Worm (Caenorhabditis elegans): Measurements from ENCODE around the gene T28C6.8.
"Not testable (repeated sequence)": the region's sequence is repeated elsewhere in the genome, so short reads cannot be mapped to it uniquely, and the experiment has no call there.

Gene T28C6.8

DNA sequence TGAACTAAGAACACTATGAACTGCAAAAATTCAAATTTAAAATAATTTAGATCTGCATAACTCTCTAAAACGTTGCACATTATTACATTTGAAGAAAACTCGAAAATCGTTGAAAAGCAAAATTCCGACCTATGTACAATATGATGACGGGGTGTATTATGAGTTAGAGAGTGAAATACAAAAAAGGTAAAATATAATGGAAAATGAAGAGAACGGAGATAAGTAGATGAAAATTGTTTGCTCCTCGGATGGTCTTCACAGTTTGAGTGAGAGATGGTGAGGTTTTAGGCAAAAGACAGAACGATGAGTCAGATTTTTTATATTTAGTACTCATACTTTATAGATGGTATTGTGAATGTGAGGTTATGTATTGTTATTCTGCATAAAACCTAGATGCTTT is 23.2 kb downstream of the T28C6.8 start:
- TF ChIP-seq tbx-11 (GFP tag; IDR thresholded peaks at IDR 0.05) (no peak), ets-7 (tag; optimal IDR thresholded peaks at IDR 0.05) (no peak), aly-1 (tag; optimal IDR thresholded peaks at IDR 0.05) (no peak), hmg-4 (GFP tag; optimal IDR thresholded peaks at IDR 0.05) (no peak), ceh-13 (GFP tag; optimal IDR thresholded peaks at IDR 0.05) (no peak), pes-1 (GFP tag; IDR thresholded peaks at IDR 0.05) (no peak), tbx-37 (GFP tag; conservative IDR thresholded peaks at IDR 0.05) (no peak), hnd-1 (tag; optimal IDR thresholded peaks at IDR 0.05) (no peak)

- TF ChIP-seq B0310.2 (tag; optimal IDR thresholded peaks at IDR 0.05) (no peak), F13C5.2 (tag; optimal IDR thresholded peaks at IDR 0.05) (no peak), tbx-11 (GFP tag; IDR thresholded peaks at IDR 0.05) (no peak), pes-1 (GFP tag; IDR thresholded peaks at IDR 0.05) (no peak), flt-1 (GFP tag; IDR thresholded peaks at IDR 0.05) (no peak), aly-1 (tag; optimal IDR thresholded peaks at IDR 0.05) (no peak), ceh-36 (tag; optimal IDR thresholded peaks at IDR 0.05) (no peak), sea-1 (GFP tag; conservative IDR thresholded peaks at IDR 0.05) (no peak), ama-1 (optimal IDR thresholded peaks at IDR 0.05) (no peak), ets-7 (tag; optimal IDR thresholded peaks at IDR 0.05) (no peak), tra-4 (tag; optimal IDR thresholded peaks at IDR 0.05) (no peak), hmbx-1 (tag; optimal IDR thresholded peaks at IDR 0.05) (no peak), ceh-13 (GFP tag; optimal IDR thresholded peaks at IDR 0.05) (no peak)
Measured at ce11 chrIV:8798255-8798654, 32.3 kb downstream of the T28C6.8 start, which contains the start of gene clec-182. Gene clec-182 (minus strand): TSS chrIV:8798355.

DNA sequence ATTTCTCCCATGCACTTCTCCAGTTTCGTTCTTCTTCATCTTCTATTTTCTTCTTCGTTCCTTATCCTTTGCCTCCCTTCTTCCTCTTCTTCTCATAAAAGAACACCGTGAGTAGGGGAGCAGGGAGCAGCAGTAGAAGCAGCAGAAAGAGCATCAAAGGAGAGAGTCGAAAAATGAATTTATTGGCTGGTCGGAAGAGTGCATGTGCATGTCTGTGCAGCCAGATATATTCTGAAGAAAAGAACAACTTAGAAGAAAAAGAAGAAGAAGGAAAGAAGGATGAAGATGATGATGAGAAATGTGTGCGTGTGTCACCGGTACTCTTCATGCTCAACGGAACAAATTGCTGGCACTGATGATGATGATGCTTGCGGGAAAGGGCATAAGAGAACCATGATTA is 34.3 kb downstream of the T28C6.8 start:
- TF ChIP-seq tbx-11 (GFP tag; IDR thresholded peaks at IDR 0.05) (no peak), tra-4 (tag; optimal IDR thresholded peaks at IDR 0.05) (no peak), F13C5.2 (tag; optimal IDR thresholded peaks at IDR 0.05) (no peak), ceh-13 (GFP tag; optimal IDR thresholded peaks at IDR 0.05) (no peak), hmbx-1 (tag; optimal IDR thresholded peaks at IDR 0.05) (no peak), sea-1 (GFP tag; conservative IDR thresholded peaks at IDR 0.05) (no peak), tbx-37 (GFP tag; conservative IDR thresholded peaks at IDR 0.05) (no peak), B0310.2 (tag; optimal IDR thresholded peaks at IDR 0.05) (no peak), pes-1 (GFP tag; IDR thresholded peaks at IDR 0.05) (no peak), scrt-1 (GFP tag; IDR thresholded peaks at IDR 0.05) (no peak), hnd-1 (tag; optimal IDR thresholded peaks at IDR 0.05) (no peak), ama-1 (optimal IDR thresholded peaks at IDR 0.05) (no peak), flt-1 (GFP tag; IDR thresholded peaks at IDR 0.05) (no peak), hmg-4 (GFP tag; optimal IDR thresholded peaks at IDR 0.05) (no peak), ets-7 (tag; optimal IDR thresholded peaks at IDR 0.05) (no peak), aly-1 (tag; optimal IDR thresholded peaks at IDR 0.05) (no peak)

ce11 chrIV:8794895-8795665 is 35.4 kb downstream of the T28C6.8 start:
- TF ChIP-seq B0310.2 (tag; optimal IDR thresholded peaks at IDR 0.05) = no peak
- no peak for TF ChIP-seq ets-7 (tag; optimal IDR thresholded peaks at IDR 0.05)
- no peak for TF ChIP-seq pes-1 (GFP tag; IDR thresholded peaks at IDR 0.05)
- TF ChIP-seq aly-1 (tag; optimal IDR thresholded peaks at IDR 0.05) = no peak
- TF ChIP-seq ceh-13 (GFP tag; optimal IDR thresholded peaks at IDR 0.05) = no peak
- TF ChIP-seq ama-1 (optimal IDR thresholded peaks at IDR 0.05) = no peak
- TF ChIP-seq sea-1 (GFP tag; conservative IDR thresholded peaks at IDR 0.05) = no peak
- no peak for TF ChIP-seq tra-4 (tag; optimal IDR thresholded peaks at IDR 0.05)
- no peak for TF ChIP-seq hnd-1 (tag; optimal IDR thresholded peaks at IDR 0.05)
- no peak for TF ChIP-seq tbx-37 (GFP tag; conservative IDR thresholded peaks at IDR 0.05)
- no peak for TF ChIP-seq hmg-4 (GFP tag; optimal IDR thresholded peaks at IDR 0.05)

ce11 chrIV:8793223-8793622 is 37.3 kb downstream of the T28C6.8 start:
- TF ChIP-seq aly-1 (tag; optimal IDR thresholded peaks at IDR 0.05) = no peak
- no peak for TF ChIP-seq flt-1 (GFP tag; IDR thresholded peaks at IDR 0.05)
- no peak for TF ChIP-seq hmg-4 (GFP tag; optimal IDR thresholded peaks at IDR 0.05)

DNA sequence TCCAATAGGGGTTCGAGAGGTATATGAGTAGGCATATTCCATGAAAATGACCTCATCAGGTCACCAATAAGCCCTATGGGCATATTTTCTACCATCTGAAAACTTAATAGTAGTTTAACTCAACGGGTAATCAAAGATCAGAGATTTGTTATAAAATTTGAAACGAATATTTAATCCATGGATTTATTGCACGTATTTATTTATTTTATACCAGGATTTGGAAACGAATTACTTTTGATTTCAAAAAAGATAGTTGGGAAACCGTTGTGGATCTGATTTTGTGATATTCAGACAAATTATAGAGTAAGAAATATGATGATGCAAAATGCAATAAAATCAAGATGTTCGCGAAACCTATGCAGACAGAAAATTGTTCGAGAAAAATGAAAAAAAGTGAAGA is 37.7 kb downstream of the T28C6.8 start, which contains the start of gene C33D9.3:
C33D9.3 (minus strand) TSS at position 101 of the 400 bp plus-strand sequence.
- TF ChIP-seq ceh-13 (GFP tag; optimal IDR thresholded peaks at IDR 0.05) = no peak
- no peak for TF ChIP-seq hmbx-1 (tag; optimal IDR thresholded peaks at IDR 0.05)
- TF ChIP-seq B0310.2 (tag; optimal IDR thresholded peaks at IDR 0.05) = no peak

DNA sequence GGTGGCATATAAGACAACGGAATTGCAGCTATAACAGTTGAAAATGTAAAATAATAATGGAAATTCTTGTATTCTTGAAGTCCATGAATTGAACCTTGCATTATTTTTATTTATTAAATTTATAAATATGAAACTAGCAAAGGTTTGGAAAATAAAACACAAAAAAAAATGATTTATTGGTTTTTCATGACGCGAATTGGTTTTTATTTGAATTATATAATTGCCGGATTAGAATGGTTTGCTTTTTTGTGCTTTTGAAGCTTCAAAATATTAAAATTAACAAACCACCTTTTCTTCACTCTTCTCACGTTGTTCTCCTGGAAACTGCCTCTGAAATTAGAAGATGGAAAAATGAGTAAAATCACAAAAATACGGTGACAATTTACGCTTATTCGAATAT is 40.4 kb downstream of the T28C6.8 start, which contains the start of gene sru-35:
sru-35 (minus strand) TSS at position 101 of the 400 bp plus-strand sequence.
- TF ChIP-seq ama-1 (optimal IDR thresholded peaks at IDR 0.05) = no peak
- TF ChIP-seq ceh-36 (tag; optimal IDR thresholded peaks at IDR 0.05) = no peak
- TF ChIP-seq scrt-1 (GFP tag; IDR thresholded peaks at IDR 0.05) = no peak
- TF ChIP-seq sea-1 (GFP tag; conservative IDR thresholded peaks at IDR 0.05) = no peak
- TF ChIP-seq tbx-37 (GFP tag; conservative IDR thresholded peaks at IDR 0.05) = no peak
- TF ChIP-seq F13C5.2 (tag; optimal IDR thresholded peaks at IDR 0.05) = no peak
- no peak for TF ChIP-seq ceh-13 (GFP tag; optimal IDR thresholded peaks at IDR 0.05)
- no peak for TF ChIP-seq tra-4 (tag; optimal IDR thresholded peaks at IDR 0.05)
- no peak for TF ChIP-seq pes-1 (GFP tag; IDR thresholded peaks at IDR 0.05)
- TF ChIP-seq hmg-4 (GFP tag; optimal IDR thresholded peaks at IDR 0.05) = no peak
- no peak for TF ChIP-seq ets-7 (tag; optimal IDR thresholded peaks at IDR 0.05)
- TF ChIP-seq B0310.2 (tag; optimal IDR thresholded peaks at IDR 0.05) = no peak
- TF ChIP-seq hnd-1 (tag; optimal IDR thresholded peaks at IDR 0.05) = no peak
- no peak for TF ChIP-seq aly-1 (tag; optimal IDR thresholded peaks at IDR 0.05)
- no peak for TF ChIP-seq hmbx-1 (tag; optimal IDR thresholded peaks at IDR 0.05)
- TF ChIP-seq tbx-11 (GFP tag; IDR thresholded peaks at IDR 0.05) = no peak
- TF ChIP-seq flt-1 (GFP tag; IDR thresholded peaks at IDR 0.05) = no peak

- TF ChIP-seq ama-1 (optimal IDR thresholded peaks at IDR 0.05); tbx-37 (GFP tag; conservative IDR thresholded peaks at IDR 0.05); hmbx-1 (tag; optimal IDR thresholded peaks at IDR 0.05): not testable (repeated sequence)
Measured at ce11 chrIV:8788048-8788447, 42.5 kb downstream of the T28C6.8 start, which contains the start of gene C33D9.10. Gene C33D9.10 (minus strand): TSS chrIV:8788148.
